Worm (Caenorhabditis elegans) whole organism, midembryonic: ENCODE measurements around the gene rps-18.

Source experiments
- T22C8.4 ChIP-seq: fragments of 200-800 bp; sonication (Bioruptor generic); IDR thresholded peaks from 2 replicates; pipeline ENCODE4 v1.3.6; 2022; ENCODE audit warnings: missing genetic modification characterization, missing compliant biosample characterization
- cog-1 ChIP-seq: sonication (generic microtip); optimal IDR thresholded peaks from 2 replicates; lab custom pipeline; 2016; ENCODE audit warnings: missing genetic modification characterization, missing compliant biosample characterization
- flt-1 ChIP-seq: fragments of 200-800 bp; sonication (Bioruptor generic); IDR thresholded peaks from 2 replicates; pipeline ENCODE4 v1.3.6; 2022; ENCODE audit warnings: missing genetic modification characterization, missing compliant biosample characterization
- klf-2 ChIP-seq: fragments of 200-800 bp; sonication (Bioruptor generic); conservative IDR thresholded peaks from 2 replicates; pipeline ENCODE4 v1.3.6; 2022; ENCODE audit warnings: missing genetic modification reagents, missing genetic modification characterization, missing compliant biosample characterization
- med-1 ChIP-seq: sonication (generic microtip); optimal IDR thresholded peaks from 2 replicates; lab custom pipeline; 2017; ENCODE audit warnings: missing genetic modification characterization, mild to moderate bottlenecking, missing compliant biosample characterization, antibody characterized with exemption, missing genetic modification reagents; ENCODE audit not compliant: insufficient read depth
- ref-1 ChIP-seq: fragments of 200-800 bp; sonication (Bioruptor generic); conservative IDR thresholded peaks from 2 replicates; pipeline ENCODE4 v1.3.6; 2022; ENCODE audit warnings: missing genetic modification reagents, missing genetic modification characterization, missing compliant biosample characterization
- tab-1 ChIP-seq: fragments of 200-800 bp; sonication (Bioruptor generic); IDR thresholded peaks from 2 replicates; pipeline ENCODE4 v1.3.6; 2022; ENCODE audit warnings: missing genetic modification characterization, missing compliant biosample characterization
- ztf-23 ChIP-seq: fragments of 200-800 bp; sonication (Bioruptor generic); IDR thresholded peaks from 2 replicates; pipeline ENCODE4 v1.3.6; 2022; ENCODE audit warnings: missing genetic modification reagents, missing genetic modification characterization, missing compliant biosample characterization
- ztf-29 ChIP-seq: fragments of 200-800 bp; sonication (Bioruptor generic); IDR thresholded peaks from 2 replicates; pipeline ENCODE4 v1.3.6; 2022; ENCODE audit warnings: missing genetic modification reagents, missing genetic modification characterization, missing compliant biosample characterization

rps-18 gene

DNA sequence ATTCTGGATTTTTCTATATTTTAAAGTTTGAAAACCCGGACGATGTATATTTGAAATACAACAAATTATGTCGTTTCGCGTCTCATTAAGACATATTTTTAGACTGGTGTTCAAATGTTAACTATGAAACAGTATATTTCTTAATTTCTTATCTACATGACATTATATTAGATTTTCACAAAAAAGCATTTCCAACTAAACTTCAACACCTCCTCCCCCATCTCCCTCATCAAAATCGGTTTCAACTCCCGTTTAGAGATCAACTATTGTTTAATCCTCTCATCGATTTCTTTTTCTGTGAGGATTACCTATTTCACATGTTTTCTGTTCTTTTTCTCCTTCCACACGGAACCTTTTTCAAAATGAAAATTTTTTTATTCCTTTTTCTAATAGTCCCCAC is 36.7 kb downstream of the rps-18 start, which contains the start of gene Y57G11C.38:
Gene Y57G11C.38 (plus strand): TSS at position 301 of the 400 bp plus-strand sequence.
- TF ChIP-seq ztf-29 (GFP tag; lab: Robert Waterston, UW) (no peak), tab-1 (GFP tag; lab: Robert Waterston, UW) (no peak), ref-1 (GFP tag; lab: Robert Waterston, UW) (no peak), ztf-23 (no peak), flt-1 (GFP tag; lab: Robert Waterston, UW) (no peak), klf-2 (no peak), med-1 (no peak), T22C8.4 (GFP tag; lab: Robert Waterston, UW) (no peak), cog-1 (no peak)

DNA sequence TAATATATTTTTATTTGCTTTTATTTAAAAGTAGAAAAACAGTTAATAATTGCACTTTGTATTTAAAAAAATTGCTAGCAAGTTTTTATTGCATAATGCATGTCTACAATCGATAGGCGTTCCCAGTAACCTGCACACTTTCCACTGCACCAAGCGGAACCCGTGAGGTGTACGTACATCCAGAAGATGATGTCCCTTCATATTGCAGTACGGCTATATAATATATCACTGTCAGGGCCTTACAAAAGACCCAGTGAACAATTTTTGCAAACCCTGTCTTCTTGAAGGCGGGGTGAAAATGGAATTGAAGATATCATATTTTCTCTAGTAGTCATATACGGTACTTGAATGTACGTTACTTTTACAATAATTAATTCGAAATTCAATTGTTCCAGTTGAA is 38.3 kb downstream of the rps-18 start:
- no peak for TF ChIP-seq med-1
- TF ChIP-seq T22C8.4 (GFP tag; lab: Robert Waterston, UW), result no peak
- no peak for TF ChIP-seq ztf-23
- no peak for TF ChIP-seq cog-1
- TF ChIP-seq ref-1 (GFP tag; lab: Robert Waterston, UW), result no peak
- no peak for TF ChIP-seq ztf-29 (GFP tag; lab: Robert Waterston, UW)
- no peak for TF ChIP-seq klf-2
- TF ChIP-seq flt-1 (GFP tag; lab: Robert Waterston, UW), result no peak
- no peak for TF ChIP-seq tab-1 (GFP tag; lab: Robert Waterston, UW)

DNA sequence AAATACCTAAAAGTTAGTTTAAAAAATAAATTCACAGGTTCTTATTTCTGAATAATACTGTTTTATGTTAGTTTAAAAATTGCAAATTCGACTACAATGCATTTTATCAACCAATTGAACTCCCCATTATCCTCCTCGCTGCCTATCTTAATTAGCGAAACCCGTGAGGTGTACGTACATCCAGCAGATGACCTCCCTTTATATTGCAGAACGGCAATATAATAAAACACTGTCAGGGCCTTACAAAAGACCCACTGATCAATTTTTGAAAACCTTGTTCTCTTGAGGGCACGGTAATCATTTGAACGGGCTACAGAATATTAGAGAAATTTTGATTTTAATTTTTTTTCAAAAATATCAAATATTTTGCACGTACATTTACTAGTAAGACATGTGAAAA is 39.0 kb downstream of the rps-18 start:
- no peak for TF ChIP-seq med-1
- no peak for TF ChIP-seq ref-1 (GFP tag; lab: Robert Waterston, UW)
- TF ChIP-seq ztf-23, result no peak

DNA sequence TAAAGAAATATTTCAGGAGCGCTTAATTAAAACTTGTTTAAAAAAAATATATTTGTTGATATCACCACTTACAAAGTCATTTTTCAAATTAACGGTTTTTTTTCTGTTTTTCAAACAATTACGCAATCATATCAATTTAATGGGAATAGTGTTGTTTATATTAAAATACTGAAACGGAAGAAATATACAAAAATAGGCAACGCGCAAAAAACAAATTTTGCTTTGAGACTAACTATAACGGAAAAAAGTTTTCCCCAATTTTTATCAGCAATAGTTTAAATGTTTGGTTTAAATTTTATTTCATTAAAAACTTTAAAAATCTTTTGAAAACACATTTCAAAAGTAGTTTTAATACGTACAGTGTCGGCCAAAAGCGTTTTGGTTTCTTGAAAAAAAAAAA is 43.1 kb downstream of the rps-18 start:
- TF ChIP-seq klf-2, result no peak
- TF ChIP-seq T22C8.4 (GFP tag; lab: Robert Waterston, UW), result no peak
- no peak for TF ChIP-seq med-1
- TF ChIP-seq ref-1 (GFP tag; lab: Robert Waterston, UW), result no peak
- TF ChIP-seq flt-1 (GFP tag; lab: Robert Waterston, UW), result no peak
- TF ChIP-seq ztf-29 (GFP tag; lab: Robert Waterston, UW), result no peak
- TF ChIP-seq tab-1 (GFP tag; lab: Robert Waterston, UW), result no peak
- no peak for TF ChIP-seq ztf-23
- TF ChIP-seq cog-1, result no peak

DNA sequence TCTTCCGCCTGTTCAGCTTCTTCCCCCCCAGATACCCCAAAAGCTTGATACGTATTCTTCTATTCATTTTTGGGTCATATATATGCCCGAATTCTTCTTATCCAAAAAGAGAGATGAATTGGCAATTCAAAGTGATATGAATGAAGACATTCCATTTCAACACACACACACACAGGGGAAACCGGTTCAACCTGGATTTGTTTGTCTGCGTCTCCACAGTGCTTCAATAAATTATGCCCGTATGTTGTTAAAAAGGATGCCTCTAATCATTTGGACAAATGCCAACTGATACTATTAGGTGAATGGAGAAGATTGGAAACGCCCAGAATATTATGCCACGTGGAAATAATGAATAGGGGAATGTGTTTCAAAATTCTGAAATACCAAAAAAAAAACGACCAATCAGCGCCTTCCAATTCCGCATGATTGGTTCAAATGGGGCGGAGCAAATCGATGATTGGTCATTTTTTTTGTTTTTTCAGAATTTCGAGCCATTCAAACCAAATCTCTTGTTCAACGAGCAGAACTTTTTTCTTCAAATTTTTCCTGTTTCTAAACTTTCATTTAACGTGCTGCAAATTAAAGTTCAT is 44.5 kb downstream of the rps-18 start:
- peak; percentile 20; the same call in 1 of the 2 replicates for TF ChIP-seq flt-1 (GFP tag; lab: Robert Waterston, UW)
- TF ChIP-seq ref-1 (GFP tag; lab: Robert Waterston, UW), result no peak
- TF ChIP-seq ztf-29 (GFP tag; lab: Robert Waterston, UW), result no peak
- no peak for TF ChIP-seq ztf-23
- no peak for TF ChIP-seq tab-1 (GFP tag; lab: Robert Waterston, UW)

DNA sequence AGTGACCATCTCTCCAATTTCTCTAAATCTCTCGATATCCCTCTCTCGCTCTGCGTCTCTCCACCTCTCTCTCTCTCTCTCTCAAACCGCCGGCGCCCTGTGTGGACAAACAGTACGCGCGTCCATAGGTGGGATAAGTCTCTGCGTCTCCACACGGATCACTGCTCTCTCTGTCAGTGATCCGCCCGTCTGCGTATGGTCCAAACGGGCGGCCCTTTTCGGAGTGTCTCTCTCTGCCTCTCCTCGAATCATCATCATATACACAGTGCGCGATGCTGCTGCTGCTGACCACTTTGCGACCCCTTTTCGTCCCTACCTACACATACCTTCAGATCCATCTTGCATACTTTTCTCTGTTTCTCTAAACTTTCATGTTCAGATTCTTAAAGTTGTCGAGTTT is 46.8 kb downstream of the rps-18 start:
- TF ChIP-seq med-1 (no peak), cog-1 (peak; percentile 16), klf-2 (no peak), T22C8.4 (GFP tag; lab: Robert Waterston, UW) (no peak), ztf-29 (GFP tag; lab: Robert Waterston, UW) (no peak), tab-1 (GFP tag; lab: Robert Waterston, UW) (0 out of 2 replicates have a peak, but pooled peaks have one; percentile 23), ztf-23 (0 out of 2 replicates have a peak, but pooled peaks have one; percentile 24), ref-1 (GFP tag; lab: Robert Waterston, UW) (no peak), flt-1 (GFP tag; lab: Robert Waterston, UW) (no peak)

DNA sequence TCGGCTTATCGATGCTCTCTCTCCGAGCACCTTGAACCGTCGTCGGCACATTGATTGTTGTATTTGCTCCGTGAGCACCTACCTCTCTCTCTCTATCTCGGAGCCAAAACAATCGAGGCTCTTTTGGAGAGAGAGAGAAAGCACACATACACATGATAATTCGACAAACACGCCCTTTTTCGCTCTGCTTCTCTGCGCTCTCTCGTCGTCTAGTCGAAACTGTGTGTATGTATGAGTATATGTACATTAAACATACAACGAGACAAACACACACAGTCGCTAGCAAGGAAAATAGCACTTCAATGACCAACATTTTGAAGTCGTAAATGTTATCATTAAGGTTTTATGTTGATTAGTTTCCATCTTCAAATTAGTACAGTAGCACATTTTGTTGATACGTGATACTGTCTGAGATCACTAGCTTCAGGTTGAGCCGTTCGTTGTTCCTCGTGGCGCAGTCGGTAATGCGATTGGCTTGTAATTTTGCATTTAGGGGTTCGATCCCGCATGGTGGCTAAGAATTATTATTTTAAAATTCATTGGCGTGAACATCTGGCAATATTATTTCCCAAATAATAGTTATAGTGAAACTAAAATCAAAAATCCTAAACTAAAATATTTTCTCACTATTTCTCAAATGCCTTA is 49.6 kb downstream of the rps-18 start:
- TF ChIP-seq flt-1 (GFP tag; lab: Robert Waterston, UW) (no peak), cog-1 (peak; percentile 40)
